Worm (Caenorhabditis elegans): Measurements from ENCODE around the gene spig-6.

DNA sequence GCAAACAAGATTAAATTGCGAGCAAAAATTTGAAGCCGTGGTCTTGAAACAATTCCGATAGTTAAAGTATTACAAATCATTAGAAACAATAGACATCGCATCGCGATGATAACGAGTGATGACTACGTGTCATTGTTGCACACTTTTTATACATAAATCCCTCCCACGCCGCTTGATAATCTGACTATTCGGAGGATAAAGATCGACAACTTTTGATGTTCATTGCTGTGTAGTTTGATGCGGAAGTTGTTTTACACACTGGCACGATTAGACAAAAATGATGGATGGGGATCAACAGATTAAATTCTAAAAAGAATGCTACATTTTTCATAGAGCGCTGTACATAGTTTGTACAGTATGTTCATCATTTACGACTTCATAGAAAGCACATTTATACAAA lies 2.1 kb upstream of the spig-6 start, which contains the start of gene T08G3.11:
- TF ChIP-seq rcor-1 (GFP tag; IDR thresholded peaks at IDR 0.05) = no peak
- no peak for TF ChIP-seq cebp-2 (GFP tag; IDR thresholded peaks at IDR 0.05)
- TF ChIP-seq F55B11.4 (tag; optimal IDR thresholded peaks at IDR 0.05; ENCODE audit: borderline replicate concordance, insufficient read depth) = no peak
- no peak for TF ChIP-seq snpc-4 (GFP tag; optimal IDR thresholded peaks at IDR 0.05)
- no peak for TF ChIP-seq snpc-4 (tag; optimal IDR thresholded peaks at IDR 0.05)
- TF ChIP-seq egl-18 (GFP tag; IDR thresholded peaks at IDR 0.05) = no peak
- TF ChIP-seq egl-44 (GFP tag; IDR thresholded peaks at IDR 0.05) = no peak
- no peak for TF ChIP-seq dpl-1 (GFP tag; optimal IDR thresholded peaks at IDR 0.05)
- TF ChIP-seq attf-3 (GFP tag; conservative IDR thresholded peaks at IDR 0.05) = no peak
- TF ChIP-seq egrh-3 (GFP tag; IDR thresholded peaks at IDR 0.05) = no peak
- no peak for TF ChIP-seq cebp-1 (GFP tag; IDR thresholded peaks at IDR 0.05)
- no peak for TF ChIP-seq cebp-1 (tag; optimal IDR thresholded peaks at IDR 0.05)
- TF ChIP-seq sdz-38 (tag; optimal IDR thresholded peaks at IDR 0.05) = no peak
- no peak for TF ChIP-seq B0261.1 (tag; optimal IDR thresholded peaks at IDR 0.05)
- no peak for TF ChIP-seq unc-130 (GFP tag; optimal IDR thresholded peaks at IDR 0.05)

All from whole organism, young adult.